Fruit fly (Drosophila melanogaster) whole organism: Measurements from ENCODE around the gene Sap-r.

Experiments used
- CG8478 ChIP-seq: fragments of >200 bp; optimal IDR thresholded peaks from 2 replicates; lab custom pipeline; 2018; ENCODE audit warnings: inconsistent platforms
- Dll ChIP-seq: fragments of >200 bp; optimal IDR thresholded peaks from 2 replicates; lab custom pipeline; 2017
- psq ChIP-seq: fragments of >200 bp; optimal IDR thresholded peaks from 2 replicates; lab custom pipeline; 2017

DNA sequence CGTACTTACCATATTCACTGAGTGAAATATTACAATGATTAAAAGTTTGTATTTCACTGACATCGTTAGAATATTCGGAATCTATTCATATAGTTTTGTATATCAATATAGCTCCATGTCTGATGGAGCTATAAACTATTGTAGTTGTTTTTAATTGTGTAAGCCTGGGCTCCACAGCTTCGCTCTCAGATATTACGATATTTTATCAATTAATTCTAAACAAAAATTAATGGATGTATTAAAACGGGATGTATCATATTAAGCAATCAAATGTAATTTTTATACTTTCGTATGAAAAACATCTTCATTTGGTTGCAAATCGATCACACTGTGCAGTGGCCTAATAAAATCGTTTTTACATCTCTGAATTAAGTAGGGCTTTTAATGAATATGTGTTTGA is 13.2 kb upstream of the Sap-r start, which contains the start of gene CG33483:
- TF ChIP-seq CG8478 (lab: Kevin White, UChicago), result no peak
- TF ChIP-seq psq (lab: Kevin White, UChicago), result no peak
- no peak for TF ChIP-seq Dll (lab: Kevin White, UChicago)
